Worm (Caenorhabditis elegans) whole organism, L3 larva: Measurements from ENCODE around the gene Y40B10A.5.

Experiments
- ZK546.5 ChIP-seq: sonication (generic microtip); optimal IDR thresholded peaks from 2 replicates; lab custom pipeline; 2017; ENCODE audit warnings: missing biosample characterization, missing genetic modification characterization
- ceh-16 ChIP-seq: sonication (generic microtip); optimal IDR thresholded peaks from 2 replicates; lab custom pipeline; 2017; ENCODE audit warnings: missing biosample characterization, missing genetic modification characterization
- ceh-82 ChIP-seq: fragments of 150-350 bp; optimal IDR thresholded peaks from 2 replicates; lab custom pipeline; 2014; ENCODE audit warnings: missing biosample characterization, missing genetic modification characterization
- ceh-9 ChIP-seq: sonication (generic microtip); optimal IDR thresholded peaks from 2 replicates; lab custom pipeline; 2018; ENCODE audit warnings: missing biosample characterization, missing genetic modification characterization
- daf-12 ChIP-seq: fragments of 150-350 bp; optimal IDR thresholded peaks from 2 replicates; lab custom pipeline; 2014; ENCODE audit warnings: missing biosample characterization, missing genetic modification reagents, missing genetic modification characterization
- egl-27 ChIP-seq: sonication (generic microtip); optimal IDR thresholded peaks from 4 replicates; lab custom pipeline; 2017; ENCODE audit warnings: missing biosample characterization, missing genetic modification reagents, missing genetic modification characterization
- elt-1 ChIP-seq: fragments of 150-350 bp; optimal IDR thresholded peaks from 2 replicates; lab custom pipeline; 2014; ENCODE audit warnings: missing biosample characterization, missing genetic modification characterization
- elt-2 ChIP-seq: sonication (generic microtip); optimal IDR thresholded peaks from 2 replicates; lab custom pipeline; 2016; ENCODE audit warnings: missing genetic modification reagents, mild to moderate bottlenecking, missing genetic modification characterization, missing compliant biosample characterization
- elt-3 ChIP-seq, 3 experiments: fragments of 150-350 bp in 1 of 3; sonication (generic microtip) in 2 of 3; optimal IDR thresholded peaks; 2 replicates in 2 of 3; 4 replicates in 1 of 3; lab custom pipeline; 2014 to 2017; ENCODE audit warnings: missing biosample characterization in 3 of 3, missing genetic modification characterization in 3 of 3
- eor-1 ChIP-seq, 2 experiments: fragments of 150-350 bp; optimal IDR thresholded peaks; 2 replicates each; lab custom pipeline; 2014 to 2018; ENCODE audit warnings: missing biosample characterization in 2 of 2, missing genetic modification characterization in 2 of 2
- fkh-2 ChIP-seq: fragments of 150-350 bp; optimal IDR thresholded peaks from 2 replicates; lab custom pipeline; 2014; ENCODE audit warnings: missing biosample characterization, missing genetic modification reagents, missing genetic modification characterization
- fos-1 ChIP-seq: fragments of 150-350 bp; optimal IDR thresholded peaks from 2 replicates; lab custom pipeline; 2014; ENCODE audit warnings: missing biosample characterization, missing genetic modification characterization
- hmg-11 ChIP-seq: sonication (generic microtip); optimal IDR thresholded peaks from 2 replicates; lab custom pipeline; 2016; ENCODE audit warnings: missing genetic modification characterization, missing compliant biosample characterization
- lsy-12 ChIP-seq: sonication (generic microtip); optimal IDR thresholded peaks from 2 replicates; lab custom pipeline; 2016; ENCODE audit warnings: mild to moderate bottlenecking, missing genetic modification characterization, missing compliant biosample characterization
- mdl-1 ChIP-seq: fragments of 150-350 bp; optimal IDR thresholded peaks from 2 replicates; lab custom pipeline; 2014; ENCODE audit warnings: missing biosample characterization, missing genetic modification characterization
- mml-1 ChIP-seq: fragments of 150-350 bp; sonication (generic microtip); optimal IDR thresholded peaks from 3 replicates; lab custom pipeline; 2014; ENCODE audit warnings: missing biosample characterization, missing genetic modification characterization
- nhr-11 ChIP-seq: fragments of 150-350 bp; optimal IDR thresholded peaks from 2 replicates; lab custom pipeline; 2014; ENCODE audit warnings: missing biosample characterization, missing genetic modification characterization
- nhr-12 ChIP-seq: fragments of 150-350 bp; optimal IDR thresholded peaks from 2 replicates; lab custom pipeline; 2014; ENCODE audit warnings: missing biosample characterization, missing genetic modification characterization
- nhr-237 ChIP-seq: fragments of 150-350 bp; optimal IDR thresholded peaks from 2 replicates; lab custom pipeline; 2014; ENCODE audit warnings: missing biosample characterization, missing genetic modification characterization
- nhr-28 ChIP-seq: fragments of 150-350 bp; optimal IDR thresholded peaks from 2 replicates; lab custom pipeline; 2014; ENCODE audit warnings: missing biosample characterization, missing genetic modification characterization
- nhr-43 ChIP-seq: sonication (generic microtip); optimal IDR thresholded peaks from 2 replicates; lab custom pipeline; 2016; ENCODE audit warnings: mild to moderate bottlenecking, missing genetic modification characterization, missing compliant biosample characterization; ENCODE audit not compliant: poor library complexity, severe bottlenecking
- nhr-76 ChIP-seq: fragments of 150-350 bp; sonication (generic microtip); optimal IDR thresholded peaks from 5 replicates; lab custom pipeline; 2014; ENCODE audit warnings: missing biosample characterization, missing genetic modification characterization
- nhr-77 ChIP-seq: fragments of 150-350 bp; optimal IDR thresholded peaks from 2 replicates; lab custom pipeline; 2014; ENCODE audit warnings: missing biosample characterization, missing genetic modification characterization
- pha-4 ChIP-seq: fragments of 150-350 bp; optimal IDR thresholded peaks from 2 replicates; lab custom pipeline; 2014; ENCODE audit warnings: missing biosample characterization, missing genetic modification reagents, missing genetic modification characterization
- pqm-1 ChIP-seq: fragments of 150-350 bp; optimal IDR thresholded peaks from 2 replicates; lab custom pipeline; 2017; ENCODE audit warnings: missing biosample characterization, missing genetic modification characterization, inconsistent platforms
- sea-2 ChIP-seq: fragments of 150-350 bp; sonication (generic microtip); optimal IDR thresholded peaks from 4 replicates; lab custom pipeline; 2014; ENCODE audit warnings: missing biosample characterization, missing genetic modification reagents, missing genetic modification characterization
- unc-39 ChIP-seq: sonication (generic microtip); optimal IDR thresholded peaks from 4 replicates; lab custom pipeline; 2017; ENCODE audit warnings: missing biosample characterization, missing genetic modification characterization
- unc-62 ChIP-seq: fragments of 150-350 bp; sonication (generic microtip); optimal IDR thresholded peaks from 4 replicates; lab custom pipeline; 2014; ENCODE audit warnings: missing biosample characterization, missing genetic modification reagents, missing genetic modification characterization
- zag-1 ChIP-seq: fragments of 150-350 bp; optimal IDR thresholded peaks from 2 replicates; lab custom pipeline; 2014; ENCODE audit warnings: missing biosample characterization, missing genetic modification characterization
- ztf-11 ChIP-seq: fragments of 150-350 bp; optimal IDR thresholded peaks from 2 replicates; lab custom pipeline; 2014; ENCODE audit warnings: missing biosample characterization, missing genetic modification characterization
- ztf-4 ChIP-seq: fragments of 150-350 bp; optimal IDR thresholded peaks from 2 replicates; lab custom pipeline; 2014; ENCODE audit warnings: missing biosample characterization, missing genetic modification characterization

Gene Y40B10A.5

ce11 chrV:2050136-2050535 lies 4.3 kb upstream of the Y40B10A.5 start, which contains the start of gene comt-4:
TSS of gene comt-4 (minus strand) at chrV:2050185.
- TF ChIP-seq elt-2 (tag; lab: Kevin White, UChicago) (peak; percentile 51), nhr-28 (no peak), pqm-1 (tag; lab: Kevin White, UChicago) (peak; percentile 60)
- TF ChIP-seq, all 47 proteins: peak for 2

ce11 chrV:2035545-2035944 lies 10.3 kb downstream of the Y40B10A.5 start, which contains the start of gene srab-23:
TSS of gene srab-23 (minus strand) at chrV:2035645.
- no peak for TF ChIP-seq egl-27
- TF ChIP-seq, all 47 proteins: peak for 0

ce11 chrV:2031454-2031853 lies 14.4 kb downstream of the Y40B10A.5 start, which contains the start of gene hil-6:
TSS of gene hil-6 (minus strand) at chrV:2031554.
- no peak for TF ChIP-seq ceh-9 (tag; lab: Kevin White, UChicago)

DNA sequence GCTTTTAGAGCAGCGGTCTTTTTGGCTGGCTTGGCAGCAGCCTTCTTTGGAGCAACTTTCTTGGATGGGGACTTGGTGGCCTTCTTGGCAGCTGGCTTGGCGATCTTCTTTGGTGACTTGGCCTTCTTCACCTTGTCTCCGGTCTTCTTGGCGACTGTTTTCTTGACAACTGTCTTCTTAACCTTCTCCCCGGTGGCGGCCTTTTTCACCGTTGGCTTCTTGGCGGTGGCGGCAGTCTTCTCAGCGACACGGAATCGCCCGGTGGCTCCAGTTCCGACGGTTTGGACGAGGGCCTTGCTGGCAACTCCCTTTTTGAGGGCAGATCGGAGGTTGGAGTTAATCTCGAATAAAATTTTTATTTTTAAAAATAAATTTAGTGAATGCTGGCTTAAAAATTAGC lies 15.2 kb downstream of the Y40B10A.5 start:
- TF ChIP-seq zag-1 = no peak
- TF ChIP-seq daf-12 (tag; lab: Kevin White, UChicago) = no peak
- no peak for TF ChIP-seq elt-1
- TF ChIP-seq ceh-16 = no peak
- no peak for TF ChIP-seq nhr-237 (tag; lab: Kevin White, UChicago)
- no peak for TF ChIP-seq mdl-1
- no peak for TF ChIP-seq egl-27
- TF ChIP-seq nhr-77 (tag; lab: Kevin White, UChicago) = no peak
- no peak for TF ChIP-seq mml-1
- no peak for TF ChIP-seq nhr-11 (tag; lab: Kevin White, UChicago)
- no peak for TF ChIP-seq nhr-12 (tag; lab: Kevin White, UChicago)
- no peak for TF ChIP-seq elt-3 (tag; optimal IDR thresholded peaks at IDR 0.05; lab: Kevin White, UChicago)
- no peak for TF ChIP-seq eor-1 (tag; optimal IDR thresholded peaks at IDR 0.05; lab: Kevin White, UChicago)
- TF ChIP-seq fos-1 = no peak
- TF ChIP-seq pqm-1 (tag; lab: Kevin White, UChicago) = no peak
- no peak for TF ChIP-seq ceh-82
- no peak for TF ChIP-seq pha-4
- TF ChIP-seq lsy-12 (tag; lab: Kevin White, UChicago) = no peak
- no peak for TF ChIP-seq ztf-4
- TF ChIP-seq elt-2 (tag; lab: Kevin White, UChicago) = no peak
- TF ChIP-seq, all 47 proteins: peak for 0

ce11 chrV:2029877-2030276 lies 16.0 kb downstream of the Y40B10A.5 start, which contains the start of gene F59A7.12:
TSS of gene F59A7.12 (plus strand) at chrV:2030177.
- no peak for TF ChIP-seq ZK546.5 (tag; lab: Kevin White, UChicago)
- TF ChIP-seq ceh-16 = no peak
- TF ChIP-seq nhr-43 (tag; lab: Kevin White, UChicago) = no peak
- no peak for TF ChIP-seq elt-3 (tag; optimal IDR thresholded peaks at IDR 0.05; lab: Kevin White, UChicago)
- TF ChIP-seq ceh-9 (tag; lab: Kevin White, UChicago) = no peak
- TF ChIP-seq daf-12 (tag; lab: Kevin White, UChicago) = no peak
- no peak for TF ChIP-seq unc-62 (GFP tag; lab: Kevin White, UChicago)
- TF ChIP-seq nhr-76 (tag; lab: Kevin White, UChicago) = no peak
- TF ChIP-seq hmg-11 (tag; lab: Kevin White, UChicago) = no peak
- TF ChIP-seq, all 47 proteins: peak for 0

- TF ChIP-seq unc-39 = no peak
- no peak for TF ChIP-seq nhr-237 (tag; lab: Kevin White, UChicago)
- no peak for TF ChIP-seq sea-2 (GFP tag; lab: Kevin White, UChicago)
- TF ChIP-seq nhr-43 (tag; lab: Kevin White, UChicago) = no peak
- no peak for TF ChIP-seq ztf-11 (tag; lab: Kevin White, UChicago)
- no peak for TF ChIP-seq ZK546.5 (tag; lab: Kevin White, UChicago)
- no peak for TF ChIP-seq eor-1 (tag; optimal IDR thresholded peaks at IDR 0.05; lab: Kevin White, UChicago)
- TF ChIP-seq fos-1 = no peak
- no peak for TF ChIP-seq fkh-2 (tag; lab: Kevin White, UChicago)
- TF ChIP-seq lsy-12 (tag; lab: Kevin White, UChicago) = no peak
Observed at ce11 chrV:2027787-2028186, 18.1 kb downstream of the Y40B10A.5 start, which contains the start of gene srab-13. TSS of gene srab-13 (minus strand) at chrV:2027887.
